Worm (Caenorhabditis elegans) whole organism, young adult: ENCODE results near the gene timm-17B.1.

Experiments used
- B0035.1 ChIP-seq: sonication (generic microtip); optimal IDR thresholded peaks from 2 replicates; lab custom pipeline; 2016; ENCODE audit warnings: missing genetic modification characterization, mild to moderate bottlenecking, missing compliant biosample characterization, missing genotype, missing genetic modification reagents
- C17E4.6 ChIP-seq: fragments of 200-800 bp; sonication (Bioruptor generic); IDR thresholded peaks from 2 replicates; pipeline ENCODE4 v1.3.6; 2022; ENCODE audit warnings: missing genetic modification reagents, missing genetic modification characterization, missing compliant biosample characterization
- F33H1.4 ChIP-seq: fragments of 200-800 bp; sonication (Bioruptor generic); IDR thresholded peaks from 2 replicates; pipeline ENCODE4 v1.3.6; 2022; ENCODE audit warnings: missing genetic modification reagents, missing genetic modification characterization, missing compliant biosample characterization
- F39B2.1 ChIP-seq: fragments of 200-800 bp; sonication (Bioruptor generic); IDR thresholded peaks from 2 replicates; pipeline ENCODE4 v1.3.6; 2022; ENCODE audit warnings: missing genetic modification reagents, missing genetic modification characterization, missing compliant biosample characterization
- F49E8.2 ChIP-seq: sonication (generic microtip); optimal IDR thresholded peaks from 3 replicates; lab custom pipeline; 2017; ENCODE audit warnings: missing genetic modification characterization, mild to moderate bottlenecking, missing compliant biosample characterization, antibody characterized with exemption, moderate library complexity; ENCODE audit not compliant: insufficient read depth
- K11D2.4 ChIP-seq: fragments of 200-800 bp; sonication (Bioruptor generic); IDR thresholded peaks from 2 replicates; pipeline ENCODE4 v1.3.6; 2022; ENCODE audit warnings: missing genetic modification reagents, missing genetic modification characterization, missing compliant biosample characterization
- Y56A3A.18 ChIP-seq: fragments of 200-800 bp; sonication (Bioruptor generic); IDR thresholded peaks from 2 replicates; pipeline ENCODE4 v1.3.6; 2022; ENCODE audit warnings: missing genetic modification reagents, missing genetic modification characterization, missing compliant biosample characterization
- Y79H2A.3 ChIP-seq: fragments of 200-800 bp; sonication (Bioruptor generic); conservative IDR thresholded peaks from 2 replicates; pipeline ENCODE4 v1.3.6; 2022; ENCODE audit warnings: missing genetic modification reagents, missing genetic modification characterization, missing compliant biosample characterization
- ama-1 ChIP-seq, 3 experiments: fragments of 150-350 bp in 1 of 3; sonication (generic microtip) in 2 of 3; optimal IDR thresholded peaks; 2 replicates each; lab custom pipeline; 2014 to 2018; ENCODE audit warnings: missing biosample characterization in 2 of 3, missing genetic modification characterization in 2 of 3, missing genetic modification reagents in 2 of 3
- atf-7 ChIP-seq: sonication (generic microtip); optimal IDR thresholded peaks from 2 replicates; lab custom pipeline; 2017; ENCODE audit warnings: mild to moderate bottlenecking, missing genetic modification characterization, missing compliant biosample characterization
- attf-3 ChIP-seq: fragments of 200-800 bp; sonication (Bioruptor generic); conservative IDR thresholded peaks from 2 replicates; pipeline ENCODE4 v1.3.6; 2022; ENCODE audit warnings: missing genetic modification reagents, missing genetic modification characterization, missing compliant biosample characterization
- bed-1 ChIP-seq: fragments of 200-800 bp; sonication (Bioruptor generic); IDR thresholded peaks from 2 replicates; pipeline ENCODE4 v1.3.6; 2022; ENCODE audit warnings: missing genetic modification reagents, missing genetic modification characterization, missing compliant biosample characterization
- ccch-3 ChIP-seq: fragments of 200-800 bp; sonication (Bioruptor generic); optimal IDR thresholded peaks from 2 replicates; lab custom pipeline; 2018; ENCODE audit warnings: mild to moderate bottlenecking, missing genetic modification characterization, missing compliant biosample characterization
- cebp-1 ChIP-seq, 2 experiments: fragments of 200-800 bp in 1 of 2; sonication (Bioruptor generic) in 1 of 2; sonication (generic microtip) in 1 of 2; IDR thresholded peaks in 1 of 2; optimal IDR thresholded peaks in 1 of 2; 2 replicates each; pipeline versions ENCODE4 v1.3.6 to Lab custom; 2017 to 2022; ENCODE audit warnings: missing compliant biosample characterization in 2 of 2, missing genetic modification characterization in 2 of 2, mild to moderate bottlenecking in 1 of 2, missing genetic modification reagents in 1 of 2, moderate library complexity in 1 of 2
- ceh-100 ChIP-seq: fragments of 200-800 bp; sonication (Bioruptor generic); IDR thresholded peaks from 2 replicates; pipeline ENCODE4 v1.3.6; 2022; ENCODE audit warnings: missing genetic modification reagents, missing genetic modification characterization, missing compliant biosample characterization
- ceh-79 ChIP-seq: sonication (generic microtip); optimal IDR thresholded peaks from 2 replicates; lab custom pipeline; 2017; ENCODE audit warnings: mild to moderate bottlenecking, missing genetic modification characterization, missing compliant biosample characterization
- ceh-91 ChIP-seq: fragments of 200-800 bp; sonication (Bioruptor generic); IDR thresholded peaks from 2 replicates; pipeline ENCODE4 v1.3.6; 2022; ENCODE audit warnings: missing genetic modification reagents, missing genetic modification characterization, missing compliant biosample characterization
- chd-7 ChIP-seq: sonication (generic microtip); optimal IDR thresholded peaks from 2 replicates; lab custom pipeline; 2016; ENCODE audit warnings: mild to moderate bottlenecking, missing genetic modification characterization, moderate library complexity, missing compliant biosample characterization
- die-1 ChIP-seq: sonication (generic microtip); optimal IDR thresholded peaks from 2 replicates; lab custom pipeline; 2016; ENCODE audit warnings: missing genotype, mild to moderate bottlenecking, missing genetic modification characterization, missing compliant biosample characterization
- dox-1 ChIP-seq: fragments of 200-800 bp; sonication (Bioruptor generic); IDR thresholded peaks from 2 replicates; pipeline ENCODE4 v1.3.6; 2022; ENCODE audit warnings: missing genetic modification reagents, missing genetic modification characterization, missing compliant biosample characterization
- dpl-1 ChIP-seq: fragments of 150-350 bp; optimal IDR thresholded peaks from 2 replicates; lab custom pipeline; 2014; ENCODE audit warnings: missing biosample characterization, missing genetic modification reagents, missing genetic modification characterization
- efl-1 ChIP-seq: fragments of 150-350 bp; optimal IDR thresholded peaks from 2 replicates; lab custom pipeline; 2014; ENCODE audit warnings: missing biosample characterization, missing genetic modification reagents, missing genetic modification characterization
- egl-18 ChIP-seq: fragments of 200-800 bp; sonication (Bioruptor generic); IDR thresholded peaks from 2 replicates; pipeline ENCODE4 v1.3.6; 2022; ENCODE audit warnings: missing genetic modification reagents, missing genetic modification characterization, missing compliant biosample characterization
- egl-44 ChIP-seq: fragments of 200-800 bp; sonication (Bioruptor generic); IDR thresholded peaks from 2 replicates; pipeline ENCODE4 v1.3.6; 2022; ENCODE audit warnings: missing genetic modification reagents, missing genetic modification characterization, missing compliant biosample characterization
- ekl-4 ChIP-seq: fragments of 200-800 bp; sonication (Bioruptor generic); IDR thresholded peaks from 2 replicates; pipeline ENCODE4 v1.3.6; 2022; ENCODE audit warnings: missing genetic modification reagents, missing genetic modification characterization, missing compliant biosample characterization
- gei-17 ChIP-seq: fragments of 200-800 bp; sonication (Bioruptor generic); optimal IDR thresholded peaks from 2 replicates; lab custom pipeline; 2018; ENCODE audit warnings: mild to moderate bottlenecking, missing genetic modification characterization, missing compliant biosample characterization
- hlh-26 ChIP-seq: fragments of 200-800 bp; sonication (Bioruptor generic); conservative IDR thresholded peaks from 2 replicates; pipeline ENCODE4 v1.3.6; 2022; ENCODE audit warnings: missing genetic modification reagents, missing genetic modification characterization, missing compliant biosample characterization
- lin-40 ChIP-seq: sonication (generic microtip); optimal IDR thresholded peaks from 2 replicates; lab custom pipeline; 2016; ENCODE audit warnings: missing genetic modification characterization, mild to moderate bottlenecking, missing compliant biosample characterization, missing genotype, missing genetic modification reagents
- lir-1 ChIP-seq: fragments of 200-800 bp; sonication (Bioruptor generic); conservative IDR thresholded peaks from 2 replicates; pipeline ENCODE4 v1.3.6; 2022; ENCODE audit warnings: missing genetic modification reagents, missing genetic modification characterization, missing compliant biosample characterization
- lsl-1 ChIP-seq: fragments of 200-800 bp; sonication (Bioruptor generic); optimal IDR thresholded peaks from 2 replicates; lab custom pipeline; 2018; ENCODE audit warnings: mild to moderate bottlenecking, missing genetic modification characterization, moderate library complexity, missing compliant biosample characterization
- madf-10 ChIP-seq: sonication (generic microtip); optimal IDR thresholded peaks from 2 replicates; lab custom pipeline; 2016; ENCODE audit warnings: mild to moderate bottlenecking, missing genetic modification characterization, missing compliant biosample characterization
- madf-6 ChIP-seq: fragments of 200-800 bp; sonication (Bioruptor generic); IDR thresholded peaks from 2 replicates; pipeline ENCODE4 v1.3.6; 2022; ENCODE audit warnings: missing genetic modification reagents, missing genetic modification characterization, missing compliant biosample characterization
- madf-8 ChIP-seq: fragments of 200-800 bp; sonication (Bioruptor generic); conservative IDR thresholded peaks from 2 replicates; pipeline ENCODE4 v1.3.6; 2022; ENCODE audit warnings: missing genetic modification reagents, missing genetic modification characterization, missing compliant biosample characterization
- mcd-1 ChIP-seq: fragments of 200-800 bp; sonication (Bioruptor generic); IDR thresholded peaks from 2 replicates; pipeline ENCODE4 v1.3.6; 2022; ENCODE audit warnings: missing genetic modification reagents, missing genetic modification characterization, missing compliant biosample characterization
- mel-28 ChIP-seq: sonication (generic microtip); optimal IDR thresholded peaks from 2 replicates; lab custom pipeline; 2016; ENCODE audit warnings: borderline replicate concordance, mild to moderate bottlenecking, missing genetic modification characterization, missing compliant biosample characterization
- mxl-1 ChIP-seq: sonication (generic microtip); optimal IDR thresholded peaks from 2 replicates; lab custom pipeline; 2016; ENCODE audit warnings: missing genetic modification characterization, missing compliant biosample characterization
- nfya-1 ChIP-seq: sonication (generic microtip); optimal IDR thresholded peaks from 2 replicates; lab custom pipeline; 2017; ENCODE audit warnings: antibody characterized with exemption, missing compliant biosample characterization, missing genetic modification characterization, borderline replicate concordance; ENCODE audit not compliant: insufficient read depth
- nhr-120 ChIP-seq: fragments of 200-800 bp; sonication (Bioruptor generic); IDR thresholded peaks from 2 replicates; pipeline ENCODE4 v1.3.6; 2022; ENCODE audit warnings: missing genetic modification characterization, missing compliant biosample characterization
- nhr-27 ChIP-seq: fragments of 200-800 bp; sonication (Bioruptor generic); optimal IDR thresholded peaks from 2 replicates; lab custom pipeline; 2018; ENCODE audit warnings: mild to moderate bottlenecking, missing genetic modification characterization, moderate library complexity, missing compliant biosample characterization
- rcor-1 ChIP-seq: fragments of 200-800 bp; sonication (Bioruptor generic); IDR thresholded peaks from 2 replicates; pipeline ENCODE4 v1.3.6; 2022; ENCODE audit warnings: missing genetic modification reagents, missing genetic modification characterization, missing compliant biosample characterization
- snpc-1.3 ChIP-seq: sonication (generic microtip); optimal IDR thresholded peaks from 2 replicates; lab custom pipeline; 2017; ENCODE audit warnings: missing genetic modification characterization, mild to moderate bottlenecking, missing compliant biosample characterization, antibody characterized with exemption, moderate library complexity, missing genotype, missing genetic modification reagents; ENCODE audit not compliant: insufficient read depth
- snpc-4 ChIP-seq, 5 experiments: fragments of 150-350 bp in 1 of 5; sonication (generic microtip) in 4 of 5; optimal IDR thresholded peaks; 2 replicates each; lab custom pipeline; 2014 to 2018; ENCODE audit warnings: missing genetic modification characterization in 5 of 5, missing biosample characterization in 3 of 5, antibody characterized with exemption in 2 of 5, mild to moderate bottlenecking in 2 of 5, missing compliant biosample characterization in 2 of 5, missing genotype in 2 of 5, moderate library complexity in 2 of 5, missing genetic modification reagents in 1 of 5
- sptf-2 ChIP-seq: fragments of 200-800 bp; sonication (Bioruptor generic); optimal IDR thresholded peaks from 2 replicates; lab custom pipeline; 2018; ENCODE audit warnings: mild to moderate bottlenecking, missing genetic modification characterization, missing compliant biosample characterization
- tbp1 ChIP-seq: fragments of 200-800 bp; sonication (Bioruptor generic); optimal IDR thresholded peaks from 2 replicates; lab custom pipeline; 2018; ENCODE audit warnings: mild to moderate bottlenecking, missing genetic modification characterization, missing compliant biosample characterization
- ztf-18 ChIP-seq: sonication (generic microtip); optimal IDR thresholded peaks from 2 replicates; lab custom pipeline; 2016; ENCODE audit warnings: missing genotype, mild to moderate bottlenecking, missing genetic modification characterization, missing compliant biosample characterization
- ztf-22 ChIP-seq: fragments of 200-800 bp; sonication (Bioruptor generic); optimal IDR thresholded peaks from 2 replicates; lab custom pipeline; 2018; ENCODE audit warnings: mild to moderate bottlenecking, missing genetic modification characterization, moderate library complexity, missing compliant biosample characterization
- ztf-28 ChIP-seq: fragments of 200-800 bp; sonication (Bioruptor generic); IDR thresholded peaks from 2 replicates; pipeline ENCODE4 v1.3.6; 2022; ENCODE audit warnings: missing genetic modification reagents, missing genetic modification characterization, missing compliant biosample characterization

Gene timm-17B.1

DNA sequence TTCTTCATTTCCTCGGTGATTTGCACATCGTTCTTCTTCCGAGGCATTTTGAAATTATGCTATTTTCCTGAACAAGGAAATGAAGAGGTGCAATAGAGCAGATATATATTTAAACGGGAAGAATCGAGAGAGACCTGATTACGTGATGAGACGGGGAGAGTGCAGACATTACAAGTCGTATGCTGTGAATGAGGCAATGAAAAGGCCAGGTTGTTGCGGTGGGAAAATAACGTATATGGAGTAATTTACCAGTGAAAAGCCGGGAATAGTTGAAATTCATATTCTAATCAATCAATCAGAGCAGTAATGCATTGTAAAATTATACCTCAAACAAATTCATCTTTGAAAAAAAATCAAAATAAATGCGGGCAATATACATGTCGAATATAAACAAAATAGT is 13.4 kb upstream of the timm-17B.1 start, which contains the start of gene Y17G9B.8 (continued):
- TF ChIP-seq Y56A3A.18 (no peak), K11D2.4 (GFP tag; lab: Robert Waterston, UW) (no peak), ceh-79 (tag; lab: Kevin White, UChicago) (no peak), lsl-1 (peak; percentile 23), hlh-26 (GFP tag; lab: Robert Waterston, UW) (no peak), attf-3 (no peak), nhr-27 (tag; lab: Kevin White, UChicago) (no peak), ama-1 (optimal IDR thresholded peaks at IDR 0.05; lab: Kevin White, UChicago) (no peak), ama-1 (GFP tag; optimal IDR thresholded peaks at IDR 0.05; lab: Kevin White, UChicago) (no peak), egl-44 (GFP tag; lab: Robert Waterston, UW) (no peak), egl-18 (GFP tag; lab: Robert Waterston, UW) (no peak), cebp-1 (GFP tag; IDR thresholded peaks at IDR 0.05; lab: Robert Waterston, UW) (no peak), cebp-1 (tag; optimal IDR thresholded peaks at IDR 0.05; lab: Kevin White, UChicago) (peak; percentile 11), ztf-18 (tag; lab: Kevin White, UChicago) (peak; percentile 9), efl-1 (GFP tag; lab: Kevin White, UChicago) (no peak), dox-1 (GFP tag; lab: Robert Waterston, UW) (no peak), C17E4.6 (GFP tag; lab: Robert Waterston, UW) (no peak), ztf-22 (GFP tag; lab: Kevin White, UChicago) (no peak), sptf-2 (no peak), ceh-100 (GFP tag; lab: Robert Waterston, UW) (no peak), snpc-1.3 (tag; lab: Kevin White, UChicago) (peak; percentile 11), bed-1 (GFP tag; lab: Robert Waterston, UW) (no peak), dpl-1 (GFP tag; lab: Kevin White, UChicago) (no peak), rcor-1 (GFP tag; lab: Robert Waterston, UW) (peak; percentile 40; the same call in 1 of the 2 replicates), ztf-28 (GFP tag; lab: Robert Waterston, UW) (no peak), nhr-120 (GFP tag; lab: Robert Waterston, UW) (no peak), nfya-1 (tag; lab: Kevin White, UChicago) (no peak), chd-7 (tag; lab: Kevin White, UChicago) (no peak), tbp1 (GFP tag; lab: Kevin White, UChicago) (peak; percentile 51), ceh-91 (GFP tag; lab: Robert Waterston, UW) (no peak), madf-8 (GFP tag; lab: Robert Waterston, UW) (no peak), ccch-3 (GFP tag; lab: Kevin White, UChicago) (no peak), madf-6 (GFP tag; lab: Robert Waterston, UW) (peak; percentile 55; the same call in 1 of the 2 replicates), F33H1.4 (no peak), F39B2.1 (0 out of 2 replicates have a peak, but pooled peaks have one; percentile 24), lir-1 (GFP tag; lab: Robert Waterston, UW) (no peak), mcd-1 (GFP tag; lab: Robert Waterston, UW) (0 out of 2 replicates have a peak, but pooled peaks have one; percentile 5), mxl-1 (tag; lab: Kevin White, UChicago) (no peak), madf-10 (tag; lab: Kevin White, UChicago) (no peak), B0035.1 (tag; lab: Kevin White, UChicago) (no peak), atf-7 (tag; lab: Kevin White, UChicago) (no peak), die-1 (tag; lab: Kevin White, UChicago) (peak; percentile 25), lin-40 (tag; lab: Kevin White, UChicago) (no peak), gei-17 (no peak), snpc-4 (GFP tag; optimal IDR thresholded peaks at IDR 0.05; lab: Kevin White, UChicago) (no peak), snpc-4 (tag; optimal IDR thresholded peaks at IDR 0.05; lab: Kevin White, UChicago) (peak in 1 of 4 experiments; percentile 66), mel-28 (tag; lab: Kevin White, UChicago) (no peak), Y79H2A.3 (no peak), ekl-4 (GFP tag; lab: Robert Waterston, UW) (no peak), F49E8.2 (tag; lab: Kevin White, UChicago) (peak; percentile 45)
